Worm (Caenorhabditis elegans) whole organism, mixed stage, embryonic: ENCODE results near the gene cpt-6.

ENCODE experiments used
- M03D4.4 ChIP-seq: sonication (generic microtip); optimal IDR thresholded peaks from 2 replicates; lab custom pipeline; 2017; ENCODE audit warnings: mild to moderate bottlenecking, missing genetic modification characterization, missing compliant biosample characterization
- ceh-43 ChIP-seq: fragments of 200-800 bp; sonication (Bioruptor generic); optimal IDR thresholded peaks from 2 replicates; lab custom pipeline; 2018; ENCODE audit warnings: mild to moderate bottlenecking, missing genetic modification characterization, moderate library complexity, missing compliant biosample characterization
- ham-2 ChIP-seq: fragments of 200-800 bp; sonication (Bioruptor generic); optimal IDR thresholded peaks from 2 replicates; lab custom pipeline; 2018; ENCODE audit warnings: mild to moderate bottlenecking, missing genetic modification characterization, missing compliant biosample characterization
- snpc-4 ChIP-seq: fragments of 150-350 bp; optimal IDR thresholded peaks from 2 replicates; lab custom pipeline; 2014; ENCODE audit warnings: missing biosample characterization, missing genetic modification characterization
- unc-62 ChIP-seq: fragments of 150-350 bp; optimal IDR thresholded peaks from 2 replicates; lab custom pipeline; 2014; ENCODE audit warnings: missing biosample characterization, missing genetic modification reagents, missing genetic modification characterization

- TF ChIP-seq unc-62 (GFP tag; lab: Kevin White, UChicago) (no peak), ham-2 (GFP tag; lab: Kevin White, UChicago) (no peak), M03D4.4 (tag; lab: Kevin White, UChicago) (no peak), ceh-43 (GFP tag; lab: Kevin White, UChicago) (no peak), snpc-4 (tag; lab: Kevin White, UChicago) (no peak)
These were observed 4.9 kb downstream of the cpt-6 start, which contains the start of gene lec-10 for ce11 chrV:6488849-6489248.
